Fruit fly (Drosophila melanogaster): ENCODE results near the gene Sqor.

Sqor gene

dm6 chr3L:4221226-4221770 is 18.7 kb upstream of the Sqor start:
- TF ChIP-seq h (optimal IDR thresholded peaks at IDR 0.05) (no peak), Myc (optimal IDR thresholded peaks at IDR 0.05) (no peak), insv (optimal IDR thresholded peaks at IDR 0.05) (no peak), ttk (optimal IDR thresholded peaks at IDR 0.05) (no peak), psq (optimal IDR thresholded peaks at IDR 0.05) (no peak), Sin3A (optimal IDR thresholded peaks at IDR 0.05) (no peak)

- TF ChIP-seq Sin3A (optimal IDR thresholded peaks at IDR 0.05) = no peak
- no peak for TF ChIP-seq Myc (optimal IDR thresholded peaks at IDR 0.05)
- TF ChIP-seq psq (optimal IDR thresholded peaks at IDR 0.05) = no peak
- no peak for TF ChIP-seq h (optimal IDR thresholded peaks at IDR 0.05)
- TF ChIP-seq ttk (optimal IDR thresholded peaks at IDR 0.05) = no peak
- no peak for TF ChIP-seq insv (optimal IDR thresholded peaks at IDR 0.05)
Observed at dm6 chr3L:4221792-4222191, 18.2 kb upstream of the Sqor start.

dm6 chr3L:4225647-4226470 is 14.1 kb upstream of the Sqor start:
- TF ChIP-seq psq (optimal IDR thresholded peaks at IDR 0.05) (no peak), ttk (optimal IDR thresholded peaks at IDR 0.05) (no peak), Sin3A (optimal IDR thresholded peaks at IDR 0.05) (no peak), h (optimal IDR thresholded peaks at IDR 0.05) (no peak), Myc (optimal IDR thresholded peaks at IDR 0.05) (no peak), insv (optimal IDR thresholded peaks at IDR 0.05) (no peak)

DNA sequence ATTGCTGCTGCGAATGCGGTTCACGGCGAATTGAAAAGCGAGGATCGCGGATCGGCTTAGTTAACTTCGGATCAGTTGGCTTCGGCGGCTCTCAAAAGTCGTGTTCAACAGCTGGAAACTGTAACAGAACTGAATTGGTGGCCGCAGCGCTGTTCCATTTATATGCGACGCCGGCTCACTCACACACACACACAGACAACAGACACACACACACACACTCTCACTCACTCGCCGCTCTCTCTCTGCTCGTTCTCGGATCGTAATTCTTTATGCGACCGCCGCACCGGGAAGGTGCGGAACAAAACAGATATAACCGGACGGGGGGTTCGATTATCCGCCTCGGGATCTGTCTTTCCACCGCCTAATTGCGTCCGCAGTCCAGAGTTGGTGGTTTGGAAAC is 12.8 kb upstream of the Sqor start, which contains the start of gene CG46460:
TSS of gene CG46460 (minus strand) at position 139 of the 400 bp plus-strand sequence.
- TF ChIP-seq ttk (optimal IDR thresholded peaks at IDR 0.05) (no peak), psq (optimal IDR thresholded peaks at IDR 0.05) (no peak), h (optimal IDR thresholded peaks at IDR 0.05) (no peak), insv (optimal IDR thresholded peaks at IDR 0.05) (no peak), Myc (optimal IDR thresholded peaks at IDR 0.05) (no peak), Sin3A (optimal IDR thresholded peaks at IDR 0.05) (no peak)

- TF ChIP-seq Sin3A (optimal IDR thresholded peaks at IDR 0.05) (no peak), Myc (optimal IDR thresholded peaks at IDR 0.05) (no peak), insv (optimal IDR thresholded peaks at IDR 0.05) (no peak), ttk (optimal IDR thresholded peaks at IDR 0.05) (no peak), h (optimal IDR thresholded peaks at IDR 0.05) (no peak), psq (optimal IDR thresholded peaks at IDR 0.05) (no peak)
Observed at dm6 chr3L:4228187-4228836, 11.7 kb upstream of the Sqor start.

DNA sequence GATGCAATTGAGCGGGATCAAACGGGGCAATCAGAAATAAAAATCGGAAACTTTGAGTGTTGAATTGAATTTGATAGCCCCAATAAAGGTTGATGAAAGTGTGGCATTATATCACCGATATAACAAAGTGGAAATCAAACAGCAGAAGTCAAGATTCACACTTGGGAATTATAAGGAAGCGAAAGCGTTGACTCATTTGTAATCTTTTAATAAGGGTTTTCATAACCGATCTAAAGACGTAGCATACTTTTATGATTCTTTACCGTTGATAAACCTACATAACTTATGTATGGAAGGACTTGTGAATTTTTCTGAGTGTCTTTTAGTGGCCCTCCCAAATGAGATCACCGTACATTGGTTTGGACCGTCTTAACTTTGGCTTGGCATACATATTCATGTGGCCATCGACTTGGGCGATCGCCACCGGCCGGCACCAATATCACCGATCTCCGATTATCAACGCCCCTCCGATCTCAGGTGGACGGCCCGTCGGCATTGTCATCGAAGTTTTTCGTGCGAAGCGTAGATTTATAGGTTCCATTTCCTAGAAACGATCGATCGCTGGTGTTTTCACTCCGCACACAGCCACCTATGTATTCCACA is 10.5 kb upstream of the Sqor start:
- TF ChIP-seq Sin3A (optimal IDR thresholded peaks at IDR 0.05) (no peak), psq (optimal IDR thresholded peaks at IDR 0.05) (no peak), ttk (optimal IDR thresholded peaks at IDR 0.05) (no peak), h (optimal IDR thresholded peaks at IDR 0.05) (no peak), Myc (optimal IDR thresholded peaks at IDR 0.05) (no peak), insv (optimal IDR thresholded peaks at IDR 0.05) (no peak)

dm6 chr3L:4230357-4230901 is 9.5 kb upstream of the Sqor start:
- no peak for TF ChIP-seq insv (optimal IDR thresholded peaks at IDR 0.05)
- TF ChIP-seq ttk (optimal IDR thresholded peaks at IDR 0.05) = no peak
- TF ChIP-seq Myc (optimal IDR thresholded peaks at IDR 0.05) = no peak
- TF ChIP-seq Sin3A (optimal IDR thresholded peaks at IDR 0.05) = no peak
- no peak for TF ChIP-seq psq (optimal IDR thresholded peaks at IDR 0.05)
- TF ChIP-seq h (optimal IDR thresholded peaks at IDR 0.05) = no peak

dm6 chr3L:4231401-4232014 is 8.5 kb upstream of the Sqor start:
- TF ChIP-seq Myc (optimal IDR thresholded peaks at IDR 0.05) = no peak
- no peak for TF ChIP-seq h (optimal IDR thresholded peaks at IDR 0.05)
- TF ChIP-seq psq (optimal IDR thresholded peaks at IDR 0.05) = no peak
- no peak for TF ChIP-seq ttk (optimal IDR thresholded peaks at IDR 0.05)
- no peak for TF ChIP-seq insv (optimal IDR thresholded peaks at IDR 0.05)
- TF ChIP-seq Sin3A (optimal IDR thresholded peaks at IDR 0.05) = no peak

- TF ChIP-seq Sin3A (optimal IDR thresholded peaks at IDR 0.05) (no peak), psq (optimal IDR thresholded peaks at IDR 0.05) (no peak), ttk (optimal IDR thresholded peaks at IDR 0.05) (no peak), insv (optimal IDR thresholded peaks at IDR 0.05) (no peak), Myc (optimal IDR thresholded peaks at IDR 0.05) (no peak), h (optimal IDR thresholded peaks at IDR 0.05) (no peak)
Observed at dm6 chr3L:4232227-4232626, 7.7 kb upstream of the Sqor start.

DNA sequence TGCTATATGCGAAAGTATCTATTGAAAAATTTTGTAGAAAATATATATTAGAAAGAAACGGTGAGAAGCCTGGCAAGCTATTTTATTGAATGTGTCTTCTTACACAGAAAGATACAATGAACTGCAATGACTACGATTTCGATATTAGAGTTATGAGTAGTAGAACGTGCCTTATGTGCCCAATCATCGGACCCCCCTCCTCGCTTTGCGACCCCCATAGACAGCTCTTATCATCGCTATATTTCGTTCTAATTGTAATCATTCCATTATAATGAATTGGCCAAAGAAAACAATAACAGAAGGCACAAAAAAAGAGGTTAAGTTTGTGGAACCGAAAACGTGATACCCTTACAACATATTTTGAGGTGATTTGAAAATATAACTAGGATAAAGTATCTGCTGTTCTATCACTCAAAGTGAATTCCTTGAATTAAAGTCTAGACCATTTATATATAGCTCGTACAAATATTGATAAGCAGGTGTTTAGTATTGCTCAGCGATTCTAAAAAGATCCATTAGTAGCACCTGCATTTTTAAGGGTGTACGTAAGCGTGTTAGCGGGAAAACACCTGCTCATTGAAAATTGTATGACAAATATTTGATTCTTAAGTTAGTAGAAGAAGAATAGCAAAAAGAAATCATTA is 7.1 kb upstream of the Sqor start:
- TF ChIP-seq psq (optimal IDR thresholded peaks at IDR 0.05) (no peak), Myc (optimal IDR thresholded peaks at IDR 0.05) (no peak), ttk (optimal IDR thresholded peaks at IDR 0.05) (no peak), insv (optimal IDR thresholded peaks at IDR 0.05) (no peak), h (optimal IDR thresholded peaks at IDR 0.05) (no peak), Sin3A (optimal IDR thresholded peaks at IDR 0.05) (no peak)

Data from Kc167 (cell line).